Fruit fly (Drosophila melanogaster) whole organism, embryonic: ENCODE data around the gene Pbgs.
A peak's percentile ranks its signal among the peaks of the same experiment; 100 is the strongest.

Source experiments
- ATbp ChIP-seq: fragments of 200-800 bp; sonication (Bioruptor generic); optimal IDR thresholded peaks from 2 replicates; lab custom pipeline; 2017; ENCODE audit warnings: missing biosample characterization, mild to moderate bottlenecking, missing genetic modification characterization, missing genetic modification reagents
- Atf-2 ChIP-seq: fragments of 200-800 bp; sonication (Bioruptor generic); optimal IDR thresholded peaks from 2 replicates; lab custom pipeline; 2016; ENCODE audit warnings: missing biosample characterization, missing genetic modification characterization
- CG12299 ChIP-seq: fragments of 200-800 bp; sonication (Bioruptor generic); optimal IDR thresholded peaks from 2 replicates; lab custom pipeline; 2018; ENCODE audit warnings: missing biosample characterization, mild to moderate bottlenecking, missing genetic modification characterization
- CG1233 ChIP-seq: fragments of 200-800 bp; sonication (Bioruptor generic); optimal IDR thresholded peaks from 4 replicates; lab custom pipeline; 2018; ENCODE audit warnings: missing biosample characterization, mild to moderate bottlenecking, missing genetic modification characterization
- CG13424 ChIP-seq: fragments of 200-800 bp; sonication (Bioruptor generic); optimal IDR thresholded peaks from 2 replicates; lab custom pipeline; 2019; ENCODE audit warnings: missing biosample characterization, mild to moderate bottlenecking, missing genetic modification characterization, moderate library complexity
- CG13894 ChIP-seq: fragments of 200-800 bp; sonication (Bioruptor generic); optimal IDR thresholded peaks from 3 replicates; lab custom pipeline; 2018; ENCODE audit warnings: missing biosample characterization, mild to moderate bottlenecking, missing genetic modification characterization, moderate library complexity
- CG14667 ChIP-seq: fragments of 200-800 bp; sonication (Bioruptor generic); IDR thresholded peaks from 2 replicates; pipeline ENCODE4 v1.3.6; 2022; ENCODE audit warnings: missing biosample characterization, missing genetic modification characterization
- CG14710 ChIP-seq: fragments of 200-800 bp; sonication (Bioruptor generic); optimal IDR thresholded peaks from 3 replicates; lab custom pipeline; 2019; ENCODE audit warnings: missing biosample characterization, mild to moderate bottlenecking, missing genetic modification characterization, moderate library complexity
- CG16779 ChIP-seq: fragments of 200-800 bp; sonication (Bioruptor generic); IDR thresholded peaks from 2 replicates; pipeline ENCODE4 v1.3.6; 2022; ENCODE audit warnings: missing biosample characterization, missing genetic modification characterization
- CG16863 ChIP-seq: fragments of 200-800 bp; sonication (Bioruptor generic); optimal IDR thresholded peaks from 3 replicates; lab custom pipeline; 2016; ENCODE audit warnings: missing biosample characterization, missing genetic modification characterization
- CG17186 ChIP-seq: fragments of 200-800 bp; sonication (Bioruptor generic); optimal IDR thresholded peaks from 3 replicates; lab custom pipeline; 2017; ENCODE audit warnings: missing biosample characterization, missing genetic modification reagents, missing genetic modification characterization
- CG17361 ChIP-seq: fragments of 200-800 bp; sonication (Bioruptor generic); IDR thresholded peaks from 3 replicates; pipeline ENCODE4 v1.3.6; 2022; ENCODE audit warnings: missing biosample characterization, missing genetic modification characterization
- CG1832 ChIP-seq: fragments of 200-800 bp; sonication (Bioruptor generic); optimal IDR thresholded peaks from 2 replicates; lab custom pipeline; 2017; ENCODE audit warnings: missing biosample characterization, mild to moderate bottlenecking, missing genetic modification characterization, inconsistent platforms
- CG18599 ChIP-seq: fragments of 200-800 bp; sonication (Bioruptor generic); optimal IDR thresholded peaks from 3 replicates; lab custom pipeline; 2017; ENCODE audit warnings: missing biosample characterization, missing genetic modification characterization, mild to moderate bottlenecking, moderate library complexity, missing genetic modification reagents
- CG18619 ChIP-seq: fragments of 200-800 bp; sonication (Bioruptor generic); optimal IDR thresholded peaks from 3 replicates; lab custom pipeline; 2017; ENCODE audit warnings: missing biosample characterization, mild to moderate bottlenecking, missing genetic modification characterization
- CG2678 ChIP-seq: fragments of 200-800 bp; sonication (Bioruptor generic); optimal IDR thresholded peaks from 3 replicates; lab custom pipeline; 2019; ENCODE audit warnings: missing biosample characterization, mild to moderate bottlenecking, missing genetic modification characterization, moderate library complexity
- CG30403 ChIP-seq: fragments of 200-800 bp; sonication (Bioruptor generic); optimal IDR thresholded peaks from 3 replicates; lab custom pipeline; 2016; ENCODE audit warnings: missing biosample characterization, missing genetic modification characterization
- CG31441 ChIP-seq: fragments of 200-800 bp; sonication (Bioruptor generic); IDR thresholded peaks from 2 replicates; pipeline ENCODE4 v1.3.6; 2022; ENCODE audit warnings: missing biosample characterization, missing genetic modification characterization
- CG32772 ChIP-seq: fragments of 200-800 bp; sonication (Bioruptor generic); IDR thresholded peaks from 2 replicates; pipeline ENCODE4 v1.3.6; 2022; ENCODE audit warnings: missing biosample characterization, missing genetic modification characterization
- CG3281 ChIP-seq: fragments of 200-800 bp; sonication (Bioruptor generic); optimal IDR thresholded peaks from 3 replicates; lab custom pipeline; 2017; ENCODE audit warnings: missing biosample characterization, mild to moderate bottlenecking, missing genetic modification characterization
- CG3407 ChIP-seq: fragments of 200-800 bp; sonication (Bioruptor generic); optimal IDR thresholded peaks from 2 replicates; lab custom pipeline; 2018; ENCODE audit warnings: missing biosample characterization, mild to moderate bottlenecking, missing genetic modification characterization
- CG34376 ChIP-seq: fragments of 200-800 bp; sonication (Bioruptor generic); optimal IDR thresholded peaks from 2 replicates; lab custom pipeline; 2018; ENCODE audit warnings: missing biosample characterization, mild to moderate bottlenecking, missing genetic modification characterization
- CG4328 ChIP-seq: fragments of 200-800 bp; sonication (Bioruptor generic); optimal IDR thresholded peaks from 3 replicates; lab custom pipeline; 2017; ENCODE audit warnings: missing biosample characterization, missing genetic modification reagents, missing genetic modification characterization
- CG4707 ChIP-seq: fragments of 200-800 bp; sonication (Bioruptor generic); optimal IDR thresholded peaks from 2 replicates; lab custom pipeline; 2018; ENCODE audit warnings: missing biosample characterization, mild to moderate bottlenecking, missing genetic modification characterization, moderate library complexity
- CG6683 ChIP-seq: fragments of 200-800 bp; sonication (Bioruptor generic); optimal IDR thresholded peaks from 2 replicates; lab custom pipeline; 2017; ENCODE audit warnings: missing biosample characterization, mild to moderate bottlenecking, missing genetic modification characterization, missing genetic modification reagents
- CG9609 ChIP-seq: fragments of 200-800 bp; sonication (Bioruptor generic); optimal IDR thresholded peaks from 3 replicates; lab custom pipeline; 2016; ENCODE audit warnings: missing biosample characterization, missing genetic modification characterization
- CG9727 ChIP-seq: fragments of 200-800 bp; sonication (Bioruptor generic); optimal IDR thresholded peaks from 3 replicates; lab custom pipeline; 2017; ENCODE audit warnings: missing biosample characterization, mild to moderate bottlenecking, missing genetic modification characterization
- CG9797 ChIP-seq: fragments of 200-800 bp; sonication (Bioruptor generic); optimal IDR thresholded peaks from 3 replicates; lab custom pipeline; 2018; ENCODE audit warnings: missing biosample characterization, mild to moderate bottlenecking, missing genetic modification characterization
- Chrac-16 ChIP-seq: fragments of 200-800 bp; sonication (Bioruptor generic); optimal IDR thresholded peaks from 3 replicates; lab custom pipeline; 2016; ENCODE audit warnings: missing biosample characterization, missing genetic modification characterization
- Doc2 ChIP-seq: fragments of 200-800 bp; sonication (Bioruptor generic); IDR thresholded peaks from 2 replicates; pipeline ENCODE4 v1.3.6; 2022; ENCODE audit warnings: missing biosample characterization, missing genetic modification characterization
- Elba2 ChIP-seq: fragments of 200-800 bp; sonication (Bioruptor generic); optimal IDR thresholded peaks from 3 replicates; lab custom pipeline; 2016; ENCODE audit warnings: missing biosample characterization, missing genetic modification characterization
- Fer2 ChIP-seq: fragments of 200-800 bp; sonication (Bioruptor generic); optimal IDR thresholded peaks from 2 replicates; lab custom pipeline; 2018; ENCODE audit warnings: missing biosample characterization, mild to moderate bottlenecking, missing genetic modification characterization, moderate library complexity
- Gug ChIP-seq: fragments of 200-800 bp; sonication (Bioruptor generic); IDR thresholded peaks from 4 replicates; pipeline ENCODE4 v1.3.6; 2022; ENCODE audit warnings: missing biosample characterization, missing genetic modification characterization
- Hr51 ChIP-seq, 2 experiments: fragments of 200-800 bp; sonication (Bioruptor generic); optimal IDR thresholded peaks; 2 replicates in 1 of 2; 3 replicates in 1 of 2; lab custom pipeline; 2016 to 2018; ENCODE audit warnings: missing biosample characterization in 2 of 2, missing genetic modification characterization in 2 of 2, mild to moderate bottlenecking in 1 of 2, moderate library complexity in 1 of 2
- Kr ChIP-seq: fragments of 200-800 bp; sonication (Bioruptor generic); optimal IDR thresholded peaks from 2 replicates; lab custom pipeline; 2017; ENCODE audit warnings: missing biosample characterization, mild to moderate bottlenecking, missing genetic modification characterization
- Lim3 ChIP-seq: fragments of 200-800 bp; sonication (Bioruptor generic); IDR thresholded peaks from 2 replicates; pipeline ENCODE4 v1.3.6; 2022; ENCODE audit warnings: missing biosample characterization, missing genetic modification characterization
- Lpt ChIP-seq: fragments of >200 bp; optimal IDR thresholded peaks from 2 replicates; lab custom pipeline; 2018; ENCODE audit warnings: missing biosample characterization, missing genetic modification characterization
- Myb ChIP-seq: fragments of 200-800 bp; sonication (Bioruptor generic); optimal IDR thresholded peaks from 2 replicates; lab custom pipeline; 2016; ENCODE audit warnings: missing biosample characterization, missing genetic modification characterization
- YL-1 ChIP-seq: fragments of 200-800 bp; sonication (Bioruptor generic); optimal IDR thresholded peaks from 3 replicates; lab custom pipeline; 2017; ENCODE audit warnings: missing biosample characterization, mild to moderate bottlenecking, missing genetic modification characterization
- ash1 ChIP-seq: fragments of 200-800 bp; sonication (Bioruptor generic); optimal IDR thresholded peaks from 2 replicates; lab custom pipeline; 2018; ENCODE audit warnings: missing biosample characterization, mild to moderate bottlenecking, missing genetic modification characterization
- az2 ChIP-seq: fragments of 200-800 bp; sonication (Bioruptor generic); optimal IDR thresholded peaks from 3 replicates; lab custom pipeline; 2016; ENCODE audit warnings: missing biosample characterization, missing genetic modification characterization
- bcd ChIP-seq: fragments of 200-800 bp; sonication (Bioruptor generic); optimal IDR thresholded peaks from 2 replicates; lab custom pipeline; 2017; ENCODE audit warnings: missing biosample characterization, mild to moderate bottlenecking, missing genetic modification characterization
- br ChIP-seq: fragments of >200 bp; optimal IDR thresholded peaks from 2 replicates; lab custom pipeline; 2017
- dpn ChIP-seq, 2 experiments: fragments of 200-800 bp; sonication (Bioruptor generic); optimal IDR thresholded peaks; 3 replicates each; lab custom pipeline; 2016; ENCODE audit warnings: missing biosample characterization in 2 of 2, missing genetic modification characterization in 2 of 2
- dysf ChIP-seq: fragments of 200-800 bp; sonication (Bioruptor generic); IDR thresholded peaks from 3 replicates; pipeline ENCODE4 v1.3.6; 2022; ENCODE audit warnings: missing biosample characterization, missing genetic modification characterization
- gfzf ChIP-seq: fragments of 200-800 bp; sonication (Bioruptor generic); optimal IDR thresholded peaks from 2 replicates; lab custom pipeline; 2016; ENCODE audit warnings: missing biosample characterization, mild to moderate bottlenecking, missing genetic modification characterization, moderate library complexity
- lmd ChIP-seq: fragments of 200-800 bp; sonication (Bioruptor generic); IDR thresholded peaks from 2 replicates; pipeline ENCODE4 v1.3.6; 2022; ENCODE audit warnings: missing biosample characterization, missing genetic modification characterization
- lov ChIP-seq, 2 experiments: fragments of 200-800 bp in 1 of 2; fragments of >200 bp in 1 of 2; sonication (Bioruptor generic) in 1 of 2; IDR thresholded peaks in 1 of 2; optimal IDR thresholded peaks in 1 of 2; 2 replicates in 1 of 2; 3 replicates in 1 of 2; pipeline versions ENCODE4 v1.3.6 to Lab custom; 2017 to 2022; ENCODE audit warnings: missing biosample characterization in 1 of 2, missing genetic modification characterization in 1 of 2
- pfk ChIP-seq: fragments of 200-800 bp; sonication (Bioruptor generic); optimal IDR thresholded peaks from 2 replicates; lab custom pipeline; 2018; ENCODE audit warnings: missing biosample characterization, mild to moderate bottlenecking, missing genetic modification characterization, moderate library complexity
- scrt ChIP-seq: fragments of 200-800 bp; sonication (Bioruptor generic); optimal IDR thresholded peaks from 2 replicates; lab custom pipeline; 2018; ENCODE audit warnings: missing biosample characterization, mild to moderate bottlenecking, missing genetic modification characterization, moderate library complexity
- tap ChIP-seq: fragments of 200-800 bp; optimal IDR thresholded peaks from 3 replicates; lab custom pipeline; 2019; ENCODE audit warnings: missing biosample characterization, mild to moderate bottlenecking, missing genetic modification characterization, moderate library complexity

Gene Pbgs

DNA sequence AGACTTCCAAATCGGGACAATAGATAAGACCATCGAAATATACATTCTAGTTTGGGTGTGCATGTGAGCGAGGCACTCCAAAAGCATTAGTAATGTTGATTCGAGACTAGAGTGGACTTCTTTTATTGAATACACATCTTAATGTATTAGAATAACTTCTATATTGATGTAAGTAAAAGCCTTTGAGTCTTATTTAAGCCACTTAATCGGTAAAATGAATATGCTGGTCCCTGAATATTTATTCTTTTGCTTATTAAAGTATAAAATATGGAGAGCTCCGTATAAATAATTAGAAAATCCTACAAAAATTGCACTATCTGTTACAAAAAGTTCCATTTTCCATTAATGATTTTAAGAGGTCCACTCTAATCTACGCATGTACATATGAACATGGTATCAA is 1.3 kb downstream of the Pbgs start (continued):
- TF ChIP-seq CG34376 (GFP tag; lab: Kevin White, UChicago) (peak; percentile 31), CG13894 (peak; percentile 33), CG9727 (GFP tag; lab: Kevin White, UChicago) (peak; percentile 22), CG16863 (GFP tag; lab: Kevin White, UChicago) (no peak), Doc2 (GFP tag; lab: Robert Waterston, UW) (no peak), CG9609 (GFP tag; lab: Kevin White, UChicago) (no peak), pfk (GFP tag; lab: Kevin White, UChicago) (no peak), Fer2 (tag; lab: Kevin White, UChicago) (peak; percentile 1), Chrac-16 (no peak), Elba2 (GFP tag; lab: Kevin White, UChicago) (no peak), bcd (no peak), CG18619 (GFP tag; lab: Kevin White, UChicago) (no peak), gfzf (no peak), CG1233 (peak; percentile 22), ash1 (GFP tag; lab: Kevin White, UChicago) (no peak), CG18599 (GFP tag; lab: Kevin White, UChicago) (peak; percentile 79), CG14667 (GFP tag; lab: Robert Waterston, UW) (no peak), CG4707 (GFP tag; lab: Kevin White, UChicago) (no peak), lov (optimal IDR thresholded peaks at IDR 0.05; lab: Kevin White, UChicago) (no peak), lov (GFP tag; IDR thresholded peaks at IDR 0.05; lab: Robert Waterston, UW) (no peak), dysf (GFP tag; lab: Robert Waterston, UW) (peak; percentile 55; the same call in 2 of the 3 replicates), CG4328 (GFP tag; lab: Kevin White, UChicago) (peak; percentile 22), ATbp (GFP tag; lab: Kevin White, UChicago) (no peak), lmd (no peak; the same call in 1 of the 2 replicates), CG17186 (no peak), Kr (no peak), Lim3 (no peak), CG32772 (no peak), CG9797 (no peak), YL-1 (GFP tag; lab: Kevin White, UChicago) (no peak), CG6683 (GFP tag; lab: Kevin White, UChicago) (peak; percentile 16), CG30403 (GFP tag; lab: Kevin White, UChicago) (peak; percentile 44), CG3281 (GFP tag; lab: Kevin White, UChicago) (peak; percentile 73), scrt (GFP tag; lab: Kevin White, UChicago) (peak; percentile 1), Atf-2 (GFP tag; lab: Kevin White, UChicago) (no peak), CG2678 (peak; percentile 80), tap (tag; lab: Kevin White, UChicago) (peak; percentile 37), CG1832 (GFP tag; lab: Kevin White, UChicago) (no peak), CG3407 (GFP tag; lab: Kevin White, UChicago) (no peak), CG12299 (tag; lab: Kevin White, UChicago) (peak; percentile 1), Myb (GFP tag; lab: Kevin White, UChicago) (no peak), CG31441 (GFP tag; lab: Robert Waterston, UW) (0 out of 2 replicates have a peak, but pooled peaks have one; percentile 25), az2 (GFP tag; lab: Kevin White, UChicago) (no peak), br (lab: Kevin White, UChicago) (no peak), CG13424 (tag; lab: Kevin White, UChicago) (peak; percentile 63), CG16779 (GFP tag; lab: Robert Waterston, UW) (no peak), CG14710 (tag; lab: Kevin White, UChicago) (peak; percentile 9), Gug (no peak), CG17361 (GFP tag; lab: Robert Waterston, UW) (peak; percentile 43; the same call in 1 of the 3 replicates), dpn (GFP tag; optimal IDR thresholded peaks at IDR 0.05; lab: Kevin White, UChicago) (no peak), Lpt (GFP tag; lab: Kevin White, UChicago) (no peak), Hr51 (GFP tag; optimal IDR thresholded peaks at IDR 0.05; lab: Kevin White, UChicago) (peak in 1 of 2 experiments; percentile 66)
